Worm (Caenorhabditis elegans) whole organism, late embryonic: ENCODE data around the gene F41H10.5.

ENCODE experiments used
- K09A11.1 ChIP-seq: sonication (generic microtip); optimal IDR thresholded peaks from 2 replicates; lab custom pipeline; 2017; ENCODE audit warnings: antibody characterized with exemption, mild to moderate bottlenecking, missing genetic modification characterization, missing compliant biosample characterization; ENCODE audit not compliant: insufficient read depth
- ama-1 ChIP-seq: fragments of 150-350 bp; optimal IDR thresholded peaks from 2 replicates; lab custom pipeline; 2014
- ceh-14 ChIP-seq: sonication (generic microtip); optimal IDR thresholded peaks from 2 replicates; lab custom pipeline; 2016; ENCODE audit warnings: missing genotype, missing genetic modification characterization, missing compliant biosample characterization
- ceh-18 ChIP-seq: sonication (generic microtip); optimal IDR thresholded peaks from 2 replicates; lab custom pipeline; 2016; ENCODE audit warnings: missing genetic modification characterization, missing compliant biosample characterization
- ceh-24 ChIP-seq: sonication (generic microtip); optimal IDR thresholded peaks from 2 replicates; lab custom pipeline; 2016; ENCODE audit warnings: mild to moderate bottlenecking, missing genetic modification characterization, missing compliant biosample characterization
- ceh-30 ChIP-seq: fragments of 150-350 bp; optimal IDR thresholded peaks from 2 replicates; lab custom pipeline; 2014; ENCODE audit warnings: missing biosample characterization, missing genetic modification characterization
- ceh-31 ChIP-seq: sonication (generic microtip); optimal IDR thresholded peaks from 2 replicates; lab custom pipeline; 2016; ENCODE audit warnings: missing genetic modification characterization, missing compliant biosample characterization
- ceh-34 ChIP-seq: sonication (generic microtip); optimal IDR thresholded peaks from 2 replicates; lab custom pipeline; 2016; ENCODE audit warnings: mild to moderate bottlenecking, missing genetic modification characterization, missing compliant biosample characterization
- ceh-45 ChIP-seq: fragments of 200-800 bp; sonication (Bioruptor generic); IDR thresholded peaks from 2 replicates; pipeline ENCODE4 v1.3.6; 2022; ENCODE audit warnings: missing genetic modification reagents, missing genetic modification characterization, missing compliant biosample characterization
- ceh-48 ChIP-seq: sonication (generic microtip); optimal IDR thresholded peaks from 2 replicates; lab custom pipeline; 2016; ENCODE audit warnings: missing genetic modification characterization, inconsistent platforms, missing compliant biosample characterization
- ceh-6 ChIP-seq: fragments of 200-800 bp; sonication (Bioruptor generic); optimal IDR thresholded peaks from 2 replicates; lab custom pipeline; 2018; ENCODE audit warnings: mild to moderate bottlenecking, missing genetic modification characterization, missing compliant biosample characterization
- ceh-9 ChIP-seq: sonication (generic microtip); optimal IDR thresholded peaks from 2 replicates; lab custom pipeline; 2016; ENCODE audit warnings: mild to moderate bottlenecking, missing genetic modification characterization, inconsistent platforms, missing compliant biosample characterization
- che-1 ChIP-seq: sonication (generic microtip); optimal IDR thresholded peaks from 2 replicates; lab custom pipeline; 2016; ENCODE audit warnings: mild to moderate bottlenecking, missing genetic modification characterization, missing compliant biosample characterization
- dve-1 ChIP-seq: sonication (generic microtip); optimal IDR thresholded peaks from 2 replicates; lab custom pipeline; 2017; ENCODE audit warnings: antibody characterized with exemption, mild to moderate bottlenecking, missing genetic modification characterization, missing compliant biosample characterization
- elt-2 ChIP-seq: sonication (generic microtip); optimal IDR thresholded peaks from 2 replicates; lab custom pipeline; 2016; ENCODE audit warnings: missing genetic modification reagents, missing genetic modification characterization, missing compliant biosample characterization
- eyg-1 ChIP-seq: sonication (generic microtip); optimal IDR thresholded peaks from 2 replicates; lab custom pipeline; 2016; ENCODE audit warnings: missing genotype, missing genetic modification characterization, missing compliant biosample characterization
- fkh-10 ChIP-seq: fragments of 150-350 bp; optimal IDR thresholded peaks from 2 replicates; lab custom pipeline; 2014; ENCODE audit warnings: missing biosample characterization, missing genetic modification reagents, missing genetic modification characterization
- hlh-15 ChIP-seq: sonication (generic microtip); optimal IDR thresholded peaks from 2 replicates; lab custom pipeline; 2016; ENCODE audit warnings: missing genetic modification characterization, missing compliant biosample characterization
- hlh-30 ChIP-seq: sonication (generic microtip); optimal IDR thresholded peaks from 2 replicates; lab custom pipeline; 2017; ENCODE audit warnings: antibody characterized with exemption, missing genetic modification characterization, missing compliant biosample characterization; ENCODE audit not compliant: insufficient read depth
- lin-11 ChIP-seq: fragments of 200-800 bp; sonication (Bioruptor generic); optimal IDR thresholded peaks from 2 replicates; lab custom pipeline; 2018; ENCODE audit warnings: mild to moderate bottlenecking, missing genetic modification characterization, missing compliant biosample characterization
- mec-3 ChIP-seq: sonication (generic microtip); optimal IDR thresholded peaks from 2 replicates; lab custom pipeline; 2016; ENCODE audit warnings: borderline replicate concordance, missing genetic modification characterization, missing compliant biosample characterization
- nfya-1 ChIP-seq: sonication (generic microtip); optimal IDR thresholded peaks from 2 replicates; lab custom pipeline; 2017; ENCODE audit warnings: missing genetic modification characterization, mild to moderate bottlenecking, missing compliant biosample characterization, antibody characterized with exemption, moderate library complexity
- nhr-232 ChIP-seq: sonication (generic microtip); optimal IDR thresholded peaks from 2 replicates; lab custom pipeline; 2016; ENCODE audit warnings: missing genetic modification characterization, missing compliant biosample characterization
- pax-1 ChIP-seq: fragments of 150-350 bp; optimal IDR thresholded peaks from 2 replicates; lab custom pipeline; 2014; ENCODE audit warnings: missing biosample characterization, missing genetic modification characterization
- pha-2 ChIP-seq: sonication (generic microtip); optimal IDR thresholded peaks from 2 replicates; lab custom pipeline; 2017; ENCODE audit warnings: mild to moderate bottlenecking, missing genetic modification characterization, missing compliant biosample characterization
- pha-4 ChIP-seq: fragments of 150-350 bp; optimal IDR thresholded peaks from 2 replicates; lab custom pipeline; 2018; ENCODE audit warnings: missing biosample characterization, missing genetic modification reagents, missing genetic modification characterization
- pqm-1 ChIP-seq: sonication (generic microtip); optimal IDR thresholded peaks from 2 replicates; lab custom pipeline; 2016; ENCODE audit warnings: missing genetic modification characterization, missing compliant biosample characterization
- pros-1 ChIP-seq: fragments of 150-350 bp; optimal IDR thresholded peaks from 2 replicates; lab custom pipeline; 2014; ENCODE audit warnings: missing biosample characterization, missing genetic modification reagents, missing genetic modification characterization
- sox-4 ChIP-seq: sonication (generic microtip); optimal IDR thresholded peaks from 2 replicates; lab custom pipeline; 2017; ENCODE audit warnings: mild to moderate bottlenecking, missing genetic modification characterization, inconsistent platforms, missing compliant biosample characterization
- syd-9 ChIP-seq: sonication (generic microtip); optimal IDR thresholded peaks from 2 replicates; lab custom pipeline; 2016; ENCODE audit warnings: mild to moderate bottlenecking, missing genetic modification characterization, moderate library complexity, missing compliant biosample characterization
- tbx-2 ChIP-seq: sonication (generic microtip); optimal IDR thresholded peaks from 2 replicates; lab custom pipeline; 2016; ENCODE audit warnings: missing genetic modification characterization, missing compliant biosample characterization
- tbx-7 ChIP-seq: sonication (generic microtip); optimal IDR thresholded peaks from 2 replicates; lab custom pipeline; 2016; ENCODE audit warnings: missing genotype, missing genetic modification characterization, missing compliant biosample characterization
- ttx-3 ChIP-seq: sonication (generic microtip); optimal IDR thresholded peaks from 2 replicates; lab custom pipeline; 2016; ENCODE audit warnings: missing genetic modification reagents, missing genetic modification characterization, missing compliant biosample characterization
- unc-42 ChIP-seq: sonication (generic microtip); optimal IDR thresholded peaks from 2 replicates; lab custom pipeline; 2016; ENCODE audit warnings: missing genotype, missing genetic modification characterization, missing compliant biosample characterization
- unc-55 ChIP-seq: sonication (generic microtip); optimal IDR thresholded peaks from 2 replicates; lab custom pipeline; 2017; ENCODE audit warnings: missing biosample characterization, missing genetic modification reagents, missing genetic modification characterization
- unc-86 ChIP-seq: sonication (generic microtip); optimal IDR thresholded peaks from 2 replicates; lab custom pipeline; 2016; ENCODE audit warnings: missing genetic modification characterization, missing compliant biosample characterization
- zip-5 ChIP-seq: sonication (generic microtip); optimal IDR thresholded peaks from 2 replicates; lab custom pipeline; 2016; ENCODE audit warnings: missing genetic modification characterization, missing compliant biosample characterization
- ztf-16 ChIP-seq: sonication (generic microtip); optimal IDR thresholded peaks from 2 replicates; lab custom pipeline; 2017; ENCODE audit warnings: missing genetic modification characterization, missing compliant biosample characterization

The F41H10.5 gene

DNA sequence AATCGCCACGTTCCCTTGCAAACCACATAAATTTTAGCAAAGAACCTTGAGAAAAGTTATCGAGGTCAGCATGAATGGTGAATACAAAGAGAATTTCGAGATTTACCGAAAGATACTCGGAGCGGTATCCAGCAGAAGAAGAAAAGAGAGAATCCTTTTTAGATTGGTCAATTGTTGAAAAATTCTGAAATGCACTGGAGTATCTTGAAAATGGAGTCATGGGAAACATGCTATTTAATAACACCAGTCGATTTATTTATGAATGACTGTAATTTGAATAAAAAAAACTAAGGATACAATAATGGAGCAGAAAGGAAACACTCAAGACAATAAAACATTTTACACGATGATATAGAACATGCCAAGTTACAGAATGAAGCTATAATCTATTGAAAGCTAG lies 29.2 kb downstream of the F41H10.5 start:
- TF ChIP-seq ceh-6 (GFP tag; lab: Kevin White, UChicago): no peak
- TF ChIP-seq tbx-7 (tag; lab: Kevin White, UChicago): no peak
- TF ChIP-seq pax-1 (tag; lab: Kevin White, UChicago): no peak
- TF ChIP-seq pqm-1 (tag; lab: Kevin White, UChicago): no peak
- no peak for TF ChIP-seq mec-3 (tag; lab: Kevin White, UChicago)
- TF ChIP-seq K09A11.1 (tag; lab: Kevin White, UChicago): no peak
- no peak for TF ChIP-seq ceh-45 (GFP tag; lab: Robert Waterston, UW)
- no peak for TF ChIP-seq ceh-9 (tag; lab: Kevin White, UChicago)
- no peak for TF ChIP-seq nhr-232
- TF ChIP-seq hlh-30 (tag; lab: Kevin White, UChicago): no peak
- no peak for TF ChIP-seq ama-1 (lab: Kevin White, UChicago)
- no peak for TF ChIP-seq tbx-2 (tag; lab: Kevin White, UChicago)

DNA sequence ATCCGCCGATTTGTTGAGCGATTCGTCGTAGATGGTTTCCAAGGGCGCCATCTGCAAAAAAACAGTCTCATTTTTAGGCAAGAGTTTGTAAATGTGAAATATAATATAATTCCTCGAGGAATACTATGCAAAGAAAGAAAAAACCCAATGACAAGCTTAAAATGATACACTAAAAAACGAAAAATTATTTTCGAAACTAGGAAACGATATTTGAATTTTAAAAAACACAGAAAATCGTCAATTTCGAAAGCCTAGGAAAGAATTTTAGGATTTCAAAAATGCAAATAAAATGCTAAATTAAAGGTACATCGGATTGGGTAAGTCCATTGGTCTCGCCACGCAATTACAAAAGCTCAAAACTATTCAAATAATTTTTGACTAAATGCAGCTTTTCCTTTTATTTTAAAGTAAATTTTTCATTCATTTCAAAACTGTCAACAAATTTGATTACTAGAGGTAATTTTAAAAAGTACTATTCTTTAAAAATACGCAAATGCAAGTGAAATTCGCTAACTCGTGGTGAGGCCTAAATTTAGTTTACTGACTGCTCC lies 30.9 kb downstream of the F41H10.5 start, which contains the start of the genes htp-1 and ZK616.5:
htp-1 (minus strand) TSS at position 51 of the 551 bp plus-strand sequence.
ZK616.5 (plus strand) TSS at position 423 of the 551 bp plus-strand sequence.
- TF ChIP-seq tbx-2 (tag; lab: Kevin White, UChicago) (no peak), ceh-31 (no peak), che-1 (no peak), zip-5 (tag; lab: Kevin White, UChicago) (no peak), ceh-18 (tag; lab: Kevin White, UChicago) (no peak), ztf-16 (no peak), lin-11 (tag; lab: Kevin White, UChicago) (no peak), dve-1 (tag; lab: Kevin White, UChicago) (no peak), ttx-3 (tag; lab: Kevin White, UChicago) (no peak), ceh-30 (tag; lab: Kevin White, UChicago) (no peak), pros-1 (no peak), unc-55 (GFP tag; lab: Kevin White, UChicago) (no peak), eyg-1 (no peak), hlh-15 (tag; lab: Kevin White, UChicago) (no peak), ceh-24 (no peak), nfya-1 (tag; lab: Kevin White, UChicago) (no peak)

DNA sequence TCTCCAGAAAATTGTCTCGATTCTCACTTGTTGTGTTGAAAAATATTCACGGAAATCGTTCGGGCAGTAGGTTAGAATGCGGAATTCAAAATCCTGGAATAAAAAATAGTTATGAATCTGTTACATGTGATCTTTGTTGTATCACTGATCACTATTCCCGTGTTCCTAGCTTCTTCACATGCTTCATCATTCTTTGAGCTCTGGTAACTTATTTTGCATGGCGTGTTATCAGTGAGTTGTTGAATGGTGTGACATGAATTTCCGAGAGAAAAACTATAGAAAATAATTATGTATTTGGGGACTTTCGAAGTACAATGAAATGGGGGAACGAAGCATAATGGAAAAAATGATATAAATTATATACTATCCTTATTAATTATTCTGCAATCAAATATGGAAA lies 32.9 kb downstream of the F41H10.5 start:
- no peak for TF ChIP-seq ceh-34
- TF ChIP-seq elt-2 (tag; lab: Kevin White, UChicago): no peak
- no peak for TF ChIP-seq unc-86 (tag; lab: Kevin White, UChicago)
- no peak for TF ChIP-seq pha-2
- no peak for TF ChIP-seq ceh-45 (GFP tag; lab: Robert Waterston, UW)
- no peak for TF ChIP-seq lin-11 (tag; lab: Kevin White, UChicago)
- TF ChIP-seq pha-4 (tag; lab: Kevin White, UChicago): no peak
- no peak for TF ChIP-seq sox-4

DNA sequence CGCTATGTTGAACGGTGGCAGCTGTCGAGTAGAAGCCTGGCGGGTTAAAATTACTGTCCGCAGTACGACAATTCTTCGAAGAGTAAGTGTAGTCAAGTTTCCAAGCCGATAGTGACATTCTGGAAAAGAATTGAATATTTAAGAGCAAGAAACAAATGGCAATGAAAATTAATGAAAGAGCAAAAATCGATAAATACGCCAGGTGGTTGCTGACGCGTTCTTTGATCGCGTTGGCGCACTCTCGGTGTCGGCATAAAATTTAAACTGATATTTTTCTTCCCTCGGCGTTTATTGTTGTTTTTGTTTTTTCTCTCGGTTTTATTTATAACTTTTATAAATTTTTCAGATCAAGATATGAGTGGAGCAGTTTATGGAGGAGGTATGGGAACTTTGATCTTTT lies 34.0 kb downstream of the F41H10.5 start, which contains the start of the genes perm-3 and swsn-6:
perm-3 (minus strand) TSS at position 118 of the 400 bp plus-strand sequence.
swsn-6 (plus strand) TSS at position 347 of the 400 bp plus-strand sequence.
- TF ChIP-seq unc-86 (tag; lab: Kevin White, UChicago): peak; percentile 9
- TF ChIP-seq ceh-18 (tag; lab: Kevin White, UChicago): peak; percentile 19
- TF ChIP-seq tbx-2 (tag; lab: Kevin White, UChicago): peak; percentile 30
- TF ChIP-seq ceh-31: peak; percentile 30
- TF ChIP-seq K09A11.1 (tag; lab: Kevin White, UChicago): peak; percentile 41
- TF ChIP-seq syd-9 (tag; lab: Kevin White, UChicago): no peak
- peak; percentile 22 for TF ChIP-seq ceh-30 (tag; lab: Kevin White, UChicago)
- no peak for TF ChIP-seq fkh-10
- TF ChIP-seq ceh-14 (tag; lab: Kevin White, UChicago): peak; percentile 19
- TF ChIP-seq unc-42 (tag; lab: Kevin White, UChicago): peak; percentile 46
- TF ChIP-seq ceh-34: peak; percentile 41
- peak; percentile 91 for TF ChIP-seq ceh-48 (tag; lab: Kevin White, UChicago)
- peak; percentile 41 for TF ChIP-seq elt-2 (tag; lab: Kevin White, UChicago)
- TF ChIP-seq nfya-1 (tag; lab: Kevin White, UChicago): peak; percentile 35
- no peak for TF ChIP-seq tbx-7 (tag; lab: Kevin White, UChicago)
- TF ChIP-seq, all 69 proteins: peak for 12
